Worm (Caenorhabditis elegans) whole organism, early embryonic: ENCODE results near the gene famh-161.

Experiments used
- B0310.2 ChIP-seq: sonication (generic microtip); optimal IDR thresholded peaks from 2 replicates; lab custom pipeline; 2016; ENCODE audit warnings: mild to moderate bottlenecking, missing genetic modification characterization, missing compliant biosample characterization
- ama-1 ChIP-seq: fragments of 150-350 bp; optimal IDR thresholded peaks from 2 replicates; lab custom pipeline; 2014
- ets-7 ChIP-seq: sonication (generic microtip); optimal IDR thresholded peaks from 2 replicates; lab custom pipeline; 2016; ENCODE audit warnings: missing genotype, missing genetic modification characterization, missing compliant biosample characterization
- flt-1 ChIP-seq: fragments of 200-800 bp; sonication (Bioruptor generic); IDR thresholded peaks from 2 replicates; pipeline ENCODE4 v1.3.6; 2022; ENCODE audit warnings: missing genetic modification characterization, missing compliant biosample characterization
- tra-4 ChIP-seq: sonication (generic microtip); optimal IDR thresholded peaks from 2 replicates; lab custom pipeline; 2017; ENCODE audit warnings: missing genetic modification characterization, missing compliant biosample characterization

ce11 chrV:20574872-20575271 lies 40.9 kb upstream of the famh-161 start:
- TF ChIP-seq ama-1 (lab: Kevin White, UChicago) (no peak), ets-7 (tag; lab: Kevin White, UChicago) (no peak), tra-4 (tag; lab: Kevin White, UChicago) (no peak), flt-1 (no peak), B0310.2 (no peak)
